Worm (Caenorhabditis elegans) whole organism, young adult: Measurements from ENCODE around the gene ncap-1.
A peak's percentile ranks its signal among the peaks of the same experiment; 100 is the strongest.

Experiments
- B0019.2 ChIP-seq: fragments of 200-800 bp; sonication (Bioruptor generic); conservative IDR thresholded peaks from 2 replicates; pipeline ENCODE4 v1.3.6; 2022; ENCODE audit warnings: missing genetic modification reagents, missing genetic modification characterization, missing compliant biosample characterization
- B0035.1 ChIP-seq: sonication (generic microtip); optimal IDR thresholded peaks from 2 replicates; lab custom pipeline; 2016; ENCODE audit warnings: missing genetic modification characterization, mild to moderate bottlenecking, missing compliant biosample characterization, missing genotype, missing genetic modification reagents
- B0261.1 ChIP-seq: sonication (generic microtip); optimal IDR thresholded peaks from 2 replicates; lab custom pipeline; 2016; ENCODE audit warnings: mild to moderate bottlenecking, missing genetic modification characterization, moderate library complexity, missing compliant biosample characterization
- B0336.3 ChIP-seq: fragments of 200-800 bp; sonication (Bioruptor generic); IDR thresholded peaks from 2 replicates; pipeline ENCODE4 v1.3.6; 2022; ENCODE audit warnings: missing genetic modification characterization, missing compliant biosample characterization
- C06A6.2 ChIP-seq: fragments of 200-800 bp; sonication (Bioruptor generic); conservative IDR thresholded peaks from 2 replicates; pipeline ENCODE4 v1.3.6; 2022; ENCODE audit warnings: missing genetic modification characterization, missing compliant biosample characterization
- F10E7.11 ChIP-seq: sonication (generic microtip); optimal IDR thresholded peaks from 2 replicates; lab custom pipeline; 2017; ENCODE audit warnings: mild to moderate bottlenecking, missing genetic modification characterization, moderate library complexity, missing compliant biosample characterization
- F33H1.4 ChIP-seq: fragments of 200-800 bp; sonication (Bioruptor generic); IDR thresholded peaks from 2 replicates; pipeline ENCODE4 v1.3.6; 2022; ENCODE audit warnings: missing genetic modification reagents, missing genetic modification characterization, missing compliant biosample characterization
- F57C9.4 ChIP-seq: sonication (generic microtip); optimal IDR thresholded peaks from 2 replicates; lab custom pipeline; 2017; ENCODE audit warnings: mild to moderate bottlenecking, missing genetic modification characterization, missing compliant biosample characterization
- Y53F4B.3 ChIP-seq: fragments of 200-800 bp; sonication (Bioruptor generic); IDR thresholded peaks from 2 replicates; pipeline ENCODE4 v1.3.6; 2022; ENCODE audit warnings: missing genetic modification reagents, missing genetic modification characterization, missing compliant biosample characterization
- Y56A3A.18 ChIP-seq: fragments of 200-800 bp; sonication (Bioruptor generic); IDR thresholded peaks from 2 replicates; pipeline ENCODE4 v1.3.6; 2022; ENCODE audit warnings: missing genetic modification reagents, missing genetic modification characterization, missing compliant biosample characterization
- Y95B8A.8 ChIP-seq: fragments of 200-800 bp; sonication (Bioruptor generic); IDR thresholded peaks from 2 replicates; pipeline ENCODE4 v1.3.6; 2022; ENCODE audit warnings: missing genetic modification reagents, missing genetic modification characterization, missing compliant biosample characterization
- aptf-2 ChIP-seq: fragments of 200-800 bp; sonication (Bioruptor generic); conservative IDR thresholded peaks from 2 replicates; pipeline ENCODE4 v1.3.6; 2022; ENCODE audit warnings: missing genetic modification reagents, missing genetic modification characterization, missing compliant biosample characterization
- athp-1 ChIP-seq: sonication (generic microtip); optimal IDR thresholded peaks from 2 replicates; lab custom pipeline; 2017; ENCODE audit warnings: mild to moderate bottlenecking, missing genetic modification characterization, missing compliant biosample characterization
- ccch-3 ChIP-seq: fragments of 200-800 bp; sonication (Bioruptor generic); optimal IDR thresholded peaks from 2 replicates; lab custom pipeline; 2018; ENCODE audit warnings: mild to moderate bottlenecking, missing genetic modification characterization, missing compliant biosample characterization
- cebp-2 ChIP-seq: fragments of 200-800 bp; sonication (Bioruptor generic); IDR thresholded peaks from 2 replicates; pipeline ENCODE4 v1.3.6; 2022; ENCODE audit warnings: missing genetic modification characterization, missing compliant biosample characterization
- ceh-40 ChIP-seq: fragments of 200-800 bp; sonication (Bioruptor generic); IDR thresholded peaks from 2 replicates; pipeline ENCODE4 v1.3.6; 2022; ENCODE audit warnings: missing genetic modification characterization, missing compliant biosample characterization
- egrh-3 ChIP-seq: fragments of 200-800 bp; sonication (Bioruptor generic); IDR thresholded peaks from 2 replicates; pipeline ENCODE4 v1.3.6; 2022; ENCODE audit warnings: missing genetic modification reagents, missing genetic modification characterization, missing compliant biosample characterization
- gei-17 ChIP-seq: fragments of 200-800 bp; sonication (Bioruptor generic); optimal IDR thresholded peaks from 2 replicates; lab custom pipeline; 2018; ENCODE audit warnings: mild to moderate bottlenecking, missing genetic modification characterization, missing compliant biosample characterization
- him-1 ChIP-seq: sonication (generic microtip); optimal IDR thresholded peaks from 2 replicates; lab custom pipeline; 2016; ENCODE audit warnings: missing genotype, missing genetic modification reagents, missing genetic modification characterization, missing compliant biosample characterization
- hlh-12 ChIP-seq: sonication (generic microtip); optimal IDR thresholded peaks from 2 replicates; lab custom pipeline; 2016; ENCODE audit warnings: missing genetic modification characterization, missing compliant biosample characterization
- hmg-1.2 ChIP-seq: fragments of 200-800 bp; sonication (Bioruptor generic); IDR thresholded peaks from 2 replicates; pipeline ENCODE4 v1.3.6; 2022; ENCODE audit warnings: missing genetic modification reagents, missing genetic modification characterization, missing compliant biosample characterization
- hmg-20 ChIP-seq: fragments of 200-800 bp; sonication (Bioruptor generic); IDR thresholded peaks from 2 replicates; pipeline ENCODE4 v1.3.6; 2022; ENCODE audit warnings: missing genetic modification reagents, missing genetic modification characterization, missing compliant biosample characterization
- lag-1 ChIP-seq: fragments of 200-800 bp; sonication (Bioruptor generic); IDR thresholded peaks from 2 replicates; pipeline ENCODE4 v1.3.6; 2022; ENCODE audit warnings: missing genetic modification reagents, missing genetic modification characterization, missing compliant biosample characterization
- lin-26 ChIP-seq: fragments of 200-800 bp; sonication (Bioruptor generic); IDR thresholded peaks from 2 replicates; pipeline ENCODE4 v1.3.6; 2022; ENCODE audit warnings: missing genetic modification reagents, missing genetic modification characterization, missing compliant biosample characterization
- lin-54 ChIP-seq: fragments of 200-800 bp; sonication (Bioruptor generic); optimal IDR thresholded peaks from 2 replicates; lab custom pipeline; 2018; ENCODE audit warnings: mild to moderate bottlenecking, missing genetic modification characterization, missing compliant biosample characterization
- madf-3 ChIP-seq: fragments of 200-800 bp; sonication (Bioruptor generic); IDR thresholded peaks from 2 replicates; pipeline ENCODE4 v1.3.6; 2022; ENCODE audit warnings: missing genetic modification reagents, missing genetic modification characterization, missing compliant biosample characterization
- nfyb-1 ChIP-seq: fragments of 200-800 bp; sonication (Bioruptor generic); IDR thresholded peaks from 2 replicates; pipeline ENCODE4 v1.3.6; 2022; ENCODE audit warnings: missing genetic modification reagents, missing genetic modification characterization, missing compliant biosample characterization
- nhr-179 ChIP-seq: sonication (generic microtip); optimal IDR thresholded peaks from 2 replicates; lab custom pipeline; 2016; ENCODE audit warnings: mild to moderate bottlenecking, missing genetic modification characterization, missing compliant biosample characterization
- nhr-80 ChIP-seq: sonication (generic microtip); optimal IDR thresholded peaks from 2 replicates; lab custom pipeline; 2016; ENCODE audit warnings: missing genetic modification characterization, missing compliant biosample characterization
- repo-1 ChIP-seq: sonication (generic microtip); optimal IDR thresholded peaks from 2 replicates; lab custom pipeline; 2017; ENCODE audit warnings: mild to moderate bottlenecking, missing genetic modification characterization, missing compliant biosample characterization
- sea-2 ChIP-seq: fragments of 200-800 bp; sonication (Bioruptor generic); IDR thresholded peaks from 2 replicates; pipeline ENCODE4 v1.3.6; 2022; ENCODE audit warnings: missing genetic modification characterization, missing compliant biosample characterization
- tbx-9 ChIP-seq: sonication (generic microtip); optimal IDR thresholded peaks from 2 replicates; lab custom pipeline; 2016; ENCODE audit warnings: borderline replicate concordance, missing genetic modification characterization, inconsistent platforms, missing compliant biosample characterization
- zfh-2 ChIP-seq: fragments of 200-800 bp; sonication (Bioruptor generic); conservative IDR thresholded peaks from 2 replicates; pipeline ENCODE4 v1.3.6; 2022; ENCODE audit warnings: missing genetic modification reagents, missing genetic modification characterization, missing compliant biosample characterization
- zim-3 ChIP-seq: sonication (generic microtip); optimal IDR thresholded peaks from 2 replicates; lab custom pipeline; 2017; ENCODE audit warnings: mild to moderate bottlenecking, missing genetic modification characterization, moderate library complexity, missing compliant biosample characterization
- ztf-18 ChIP-seq: sonication (generic microtip); optimal IDR thresholded peaks from 2 replicates; lab custom pipeline; 2016; ENCODE audit warnings: missing genotype, mild to moderate bottlenecking, missing genetic modification characterization, missing compliant biosample characterization
- ztf-25 ChIP-seq: fragments of 200-800 bp; sonication (Bioruptor generic); IDR thresholded peaks from 2 replicates; pipeline ENCODE4 v1.3.6; 2022; ENCODE audit warnings: missing genetic modification reagents, missing genetic modification characterization, missing compliant biosample characterization

Gene ncap-1

DNA sequence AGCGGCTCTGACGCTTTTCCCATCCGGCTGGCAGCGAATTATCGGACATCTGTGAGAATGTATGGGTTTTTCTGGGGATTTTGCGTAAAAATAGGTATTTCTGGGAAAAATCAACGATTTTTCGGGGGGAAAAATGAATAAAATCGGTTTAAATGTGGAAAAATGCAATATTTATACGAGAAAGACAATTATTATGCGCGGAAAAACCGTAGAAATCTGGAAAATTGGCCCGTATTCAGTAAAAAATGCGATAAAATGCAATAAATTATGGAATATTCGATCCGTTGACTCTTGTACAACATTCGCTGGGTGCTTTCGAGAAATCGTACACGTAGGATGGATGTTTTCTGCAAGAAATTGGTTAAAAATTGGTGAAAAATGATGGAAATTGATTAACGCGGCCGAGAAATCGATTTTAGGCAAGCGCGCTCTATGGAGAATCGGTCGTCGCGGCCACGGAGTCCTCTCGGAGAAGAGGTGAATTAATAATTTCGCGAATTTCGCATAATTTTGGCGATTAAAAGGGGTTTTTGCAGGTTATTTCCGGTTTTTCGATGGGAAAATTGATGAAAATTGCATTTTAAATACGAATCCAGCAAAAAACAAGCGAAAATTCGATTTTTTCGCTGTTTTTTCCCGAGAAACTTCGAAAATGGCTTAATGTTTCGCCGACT is 30.0 kb downstream of the ncap-1 start, which contains the start of gene pinn-1 (continued):
- 0 out of 2 replicates have a peak, but pooled peaks have one; percentile 71 for TF ChIP-seq cebp-2 (GFP tag; lab: Robert Waterston, UW)
- peak; percentile 85 for TF ChIP-seq B0336.3 (GFP tag; lab: Robert Waterston, UW)
- peak; percentile 63; the same call in 1 of the 2 replicates for TF ChIP-seq B0019.2 (GFP tag; lab: Robert Waterston, UW)
- TF ChIP-seq zfh-2 (GFP tag; lab: Robert Waterston, UW) = peak; percentile 49; the same call in 1 of the 2 replicates
- TF ChIP-seq lin-26 = peak; percentile 66
- TF ChIP-seq zim-3 = peak; percentile 60
- no peak for TF ChIP-seq B0035.1 (tag; lab: Kevin White, UChicago)
- TF ChIP-seq lin-54 (GFP tag; lab: Kevin White, UChicago) = peak; percentile 81

DNA sequence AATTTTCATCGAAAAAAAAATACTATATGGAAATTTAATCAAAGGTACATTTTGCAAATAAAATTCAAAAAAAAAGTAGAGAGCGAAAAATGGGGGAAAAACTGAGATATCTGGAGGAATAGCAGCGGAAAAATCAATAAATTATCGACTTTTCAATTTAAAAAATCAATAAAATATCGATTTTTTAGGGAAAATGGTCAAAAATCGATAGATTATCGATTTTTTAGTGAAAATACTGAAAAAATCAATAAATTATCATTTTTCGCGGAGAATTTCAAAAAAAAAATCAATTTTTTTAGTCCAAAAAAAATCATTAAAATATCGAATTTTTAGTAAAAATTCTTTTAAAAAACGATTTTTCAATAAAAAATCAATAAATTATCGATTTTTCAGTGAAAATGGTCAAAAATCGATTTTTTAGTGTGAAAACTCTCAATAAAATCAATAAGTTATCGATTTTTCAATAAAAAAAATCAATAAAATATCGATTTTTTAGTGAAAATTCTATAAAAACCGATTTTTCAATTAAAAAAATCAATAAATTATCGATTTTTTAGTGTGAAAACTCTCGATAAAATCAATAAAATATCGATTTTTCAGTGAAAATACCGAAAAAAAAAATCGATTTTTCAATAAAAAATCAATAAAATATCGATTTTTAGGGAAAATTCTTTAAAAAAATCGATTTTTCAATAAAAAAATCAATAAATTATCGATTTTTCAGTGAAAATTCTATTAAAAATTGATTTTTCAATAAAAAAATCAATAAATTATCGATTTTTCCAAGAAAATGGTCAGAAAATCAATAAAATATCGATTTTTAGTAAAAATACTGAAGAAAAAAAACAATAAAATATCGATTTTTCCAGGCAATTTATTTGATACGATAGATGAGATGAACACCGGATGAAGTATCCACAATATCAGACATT is 33.3 kb downstream of the ncap-1 start:
- TF ChIP-seq ztf-18 (tag; lab: Kevin White, UChicago) (no peak), hmg-20 (no peak), aptf-2 (GFP tag; lab: Robert Waterston, UW) (no peak), ztf-25 (GFP tag; lab: Robert Waterston, UW) (no peak), F10E7.11 (tag; lab: Kevin White, UChicago) (no peak), madf-3 (GFP tag; lab: Robert Waterston, UW) (no peak), nhr-179 (tag; lab: Kevin White, UChicago) (no peak), B0035.1 (tag; lab: Kevin White, UChicago) (no peak), nfyb-1 (GFP tag; lab: Robert Waterston, UW) (no peak), Y53F4B.3 (no peak), Y56A3A.18 (GFP tag; lab: Robert Waterston, UW) (no peak), ceh-40 (GFP tag; lab: Robert Waterston, UW) (no peak), C06A6.2 (no peak), repo-1 (tag; lab: Kevin White, UChicago) (no peak)

DNA sequence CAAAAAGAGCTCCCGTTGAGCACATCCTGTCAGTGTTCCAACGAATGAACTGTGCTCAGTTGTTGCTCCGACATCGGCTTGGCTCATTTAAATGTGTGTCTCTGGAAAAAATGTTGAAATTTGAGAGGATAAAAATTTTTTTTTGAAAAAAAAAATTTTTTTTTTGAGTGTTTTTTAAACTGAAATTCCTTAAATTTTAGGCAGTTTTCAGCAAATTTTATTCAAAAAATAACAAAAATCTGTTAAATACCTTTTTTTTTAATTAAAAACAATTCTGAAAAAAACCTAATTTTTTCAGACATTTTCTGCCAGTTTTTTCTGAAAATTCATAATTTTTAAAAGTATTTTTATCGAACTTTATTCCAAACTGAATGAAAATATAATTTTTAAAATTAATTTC is 34.3 kb downstream of the ncap-1 start, which contains the start of gene pigw-1:
TSS of gene pigw-1 (minus strand) at position 101 of the 400 bp plus-strand sequence.
- TF ChIP-seq F33H1.4 (GFP tag; lab: Robert Waterston, UW) (no peak), lin-54 (GFP tag; lab: Kevin White, UChicago) (no peak), aptf-2 (GFP tag; lab: Robert Waterston, UW) (no peak), tbx-9 (tag; lab: Kevin White, UChicago) (no peak), F57C9.4 (tag; lab: Kevin White, UChicago) (no peak)

DNA sequence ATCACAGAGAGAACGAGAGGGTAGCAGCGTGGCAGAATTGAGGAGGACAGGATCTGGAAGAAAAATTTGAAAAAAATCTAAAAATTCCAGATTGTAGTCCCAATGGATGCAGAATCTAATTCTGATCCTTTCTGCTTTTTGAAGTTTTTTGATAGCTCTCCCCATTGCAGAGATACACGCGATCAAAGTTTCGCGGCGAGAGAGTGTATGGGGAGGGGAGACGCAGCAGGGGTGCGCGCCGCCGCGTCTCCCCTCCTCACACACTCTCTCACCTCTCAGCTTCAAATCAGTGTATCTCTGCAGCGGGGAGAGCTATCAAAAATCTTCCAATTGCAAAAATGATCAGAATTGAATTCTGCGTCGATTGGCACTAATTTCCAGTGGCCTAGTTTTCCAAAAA is 38.0 kb downstream of the ncap-1 start:
- TF ChIP-seq Y95B8A.8 (GFP tag; lab: Robert Waterston, UW) (no peak), hmg-1.2 (GFP tag; lab: Robert Waterston, UW) (peak; percentile 81), sea-2 (GFP tag; lab: Robert Waterston, UW) (no peak), hlh-12 (tag; lab: Kevin White, UChicago) (no peak), nhr-80 (tag; lab: Kevin White, UChicago) (no peak), athp-1 (tag; lab: Kevin White, UChicago) (no peak), ccch-3 (GFP tag; lab: Kevin White, UChicago) (no peak), egrh-3 (GFP tag; lab: Robert Waterston, UW) (peak; percentile 19), him-1 (tag; lab: Kevin White, UChicago) (no peak), hmg-20 (0 out of 2 replicates have a peak, but pooled peaks have one; percentile 23), gei-17 (GFP tag; lab: Kevin White, UChicago) (no peak), tbx-9 (tag; lab: Kevin White, UChicago) (no peak), lag-1 (GFP tag; lab: Robert Waterston, UW) (0 out of 2 replicates have a peak, but pooled peaks have one; percentile 31), Y56A3A.18 (GFP tag; lab: Robert Waterston, UW) (no peak), B0261.1 (tag; lab: Kevin White, UChicago) (no peak)
